Fruit fly (Drosophila melanogaster) whole organism, prepupa: ENCODE data around the gene CG33322.

Experiments used
- CG10631 ChIP-seq: fragments of 200-800 bp; sonication (Bioruptor generic); optimal IDR thresholded peaks from 2 replicates; lab custom pipeline; 2016; ENCODE audit warnings: missing biosample characterization, missing genetic modification characterization
- CG11294 ChIP-seq: fragments of 200-800 bp; sonication (Bioruptor generic); IDR thresholded peaks from 2 replicates; pipeline ENCODE4 v1.3.6; 2022; ENCODE audit warnings: missing biosample characterization, missing genetic modification characterization
- CG15336 ChIP-seq: fragments of 200-800 bp; sonication (Bioruptor generic); IDR thresholded peaks from 2 replicates; pipeline ENCODE4 v1.3.6; 2022; ENCODE audit warnings: missing biosample characterization, missing genetic modification characterization
- CG1621 ChIP-seq: fragments of 200-800 bp; sonication (Bioruptor generic); optimal IDR thresholded peaks from 3 replicates; lab custom pipeline; 2018; ENCODE audit warnings: missing biosample characterization, mild to moderate bottlenecking, missing genetic modification characterization
- CG3032 ChIP-seq: fragments of 200-800 bp; optimal IDR thresholded peaks from 2 replicates; lab custom pipeline; 2019; ENCODE audit warnings: missing biosample characterization, mild to moderate bottlenecking, missing genetic modification characterization, moderate library complexity
- CG31627 ChIP-seq: fragments of 200-800 bp; sonication (Bioruptor generic); optimal IDR thresholded peaks from 3 replicates; lab custom pipeline; 2016; ENCODE audit warnings: missing biosample characterization, missing genetic modification characterization
- CG32006 ChIP-seq: fragments of 200-800 bp; sonication (Bioruptor generic); optimal IDR thresholded peaks from 3 replicates; lab custom pipeline; 2017; ENCODE audit warnings: missing biosample characterization, mild to moderate bottlenecking, missing genetic modification characterization
- CG34406 ChIP-seq: fragments of 200-800 bp; sonication (Bioruptor generic); optimal IDR thresholded peaks from 3 replicates; lab custom pipeline; 2016; ENCODE audit warnings: missing biosample characterization, missing genetic modification characterization
- CG4318 ChIP-seq: fragments of 200-800 bp; sonication (Bioruptor generic); optimal IDR thresholded peaks from 3 replicates; lab custom pipeline; 2017; ENCODE audit warnings: missing biosample characterization, mild to moderate bottlenecking, missing genetic modification characterization
- CG6163 ChIP-seq: fragments of 200-800 bp; sonication (Bioruptor generic); IDR thresholded peaks from 3 replicates; pipeline ENCODE4 v1.3.6; 2022; ENCODE audit warnings: missing biosample characterization, missing genetic modification characterization
- CG6276 ChIP-seq: fragments of 200-800 bp; sonication (Bioruptor generic); optimal IDR thresholded peaks from 2 replicates; lab custom pipeline; 2017; ENCODE audit warnings: missing biosample characterization, mild to moderate bottlenecking, missing genetic modification characterization
- CG6854 ChIP-seq: fragments of 200-800 bp; sonication (Bioruptor generic); optimal IDR thresholded peaks from 2 replicates; lab custom pipeline; 2017; ENCODE audit warnings: missing biosample characterization, mild to moderate bottlenecking, missing genetic modification characterization
- CG8119 ChIP-seq: fragments of 200-800 bp; sonication (Bioruptor generic); IDR thresholded peaks from 3 replicates; pipeline ENCODE4 v1.3.6; 2022; ENCODE audit warnings: missing biosample characterization, missing genetic modification characterization
- CG8319 ChIP-seq: fragments of 200-800 bp; sonication (Bioruptor generic); optimal IDR thresholded peaks from 3 replicates; lab custom pipeline; 2016; ENCODE audit warnings: missing biosample characterization, missing genetic modification characterization
- CG9139 ChIP-seq: fragments of 200-800 bp; sonication (Bioruptor generic); optimal IDR thresholded peaks from 3 replicates; lab custom pipeline; 2017; ENCODE audit warnings: missing biosample characterization, mild to moderate bottlenecking, missing genetic modification characterization
- Eip78C ChIP-seq: fragments of 200-800 bp; sonication (Bioruptor generic); peaks from one replicate; lab custom pipeline; 2016; ENCODE audit warnings: missing biosample characterization, missing genetic modification characterization
- Eip93F ChIP-seq: fragments of 200-800 bp; sonication (Bioruptor generic); optimal IDR thresholded peaks from 2 replicates; lab custom pipeline; 2016; ENCODE audit warnings: missing biosample characterization, mild to moderate bottlenecking, missing genetic modification characterization
- Ets21C ChIP-seq: fragments of 200-800 bp; sonication (Bioruptor generic); optimal IDR thresholded peaks from 3 replicates; lab custom pipeline; 2016; ENCODE audit warnings: missing biosample characterization, missing genetic modification characterization
- Ets96B ChIP-seq: fragments of 200-800 bp; optimal IDR thresholded peaks from 2 replicates; lab custom pipeline; 2019; ENCODE audit warnings: missing biosample characterization, mild to moderate bottlenecking, missing genetic modification characterization, moderate library complexity
- Gug ChIP-seq: fragments of 200-800 bp; sonication (Bioruptor generic); IDR thresholded peaks from 2 replicates; pipeline ENCODE4 v1.3.6; 2022; ENCODE audit warnings: missing biosample characterization, missing genetic modification characterization
- Hr38 ChIP-seq: sonication (Bioruptor generic); optimal IDR thresholded peaks from 2 replicates; lab custom pipeline; 2016; ENCODE audit warnings: missing biosample characterization, missing genetic modification characterization
- Hr4 ChIP-seq: fragments of 200-800 bp; sonication (Bioruptor generic); optimal IDR thresholded peaks from 3 replicates; lab custom pipeline; 2016; ENCODE audit warnings: missing biosample characterization, missing genetic modification characterization
- Lpt ChIP-seq: fragments of 200-800 bp; sonication (Bioruptor generic); optimal IDR thresholded peaks from 3 replicates; lab custom pipeline; 2016; ENCODE audit warnings: missing biosample characterization, missing genetic modification characterization
- Met ChIP-seq: fragments of 200-800 bp; sonication (Bioruptor generic); optimal IDR thresholded peaks from 3 replicates; lab custom pipeline; 2016; ENCODE audit warnings: missing biosample characterization, missing genetic modification characterization
- Smox ChIP-seq: fragments of 200-800 bp; sonication (Bioruptor generic); optimal IDR thresholded peaks from 3 replicates; lab custom pipeline; 2016; ENCODE audit warnings: missing biosample characterization, missing genetic modification characterization
- Sox102F ChIP-seq: fragments of 200-800 bp; sonication (Bioruptor generic); optimal IDR thresholded peaks from 2 replicates; lab custom pipeline; 2016; ENCODE audit warnings: missing biosample characterization, mild to moderate bottlenecking, missing genetic modification characterization
- Sox15 ChIP-seq: fragments of 200-800 bp; sonication (Bioruptor generic); optimal IDR thresholded peaks from 3 replicates; lab custom pipeline; 2016; ENCODE audit warnings: missing biosample characterization, missing genetic modification characterization
- achi ChIP-seq: fragments of 200-800 bp; sonication (Bioruptor generic); optimal IDR thresholded peaks from 3 replicates; lab custom pipeline; 2016; ENCODE audit warnings: missing biosample characterization, missing genetic modification characterization
- acj6 ChIP-seq: fragments of 200-800 bp; sonication (Bioruptor generic); optimal IDR thresholded peaks from 3 replicates; lab custom pipeline; 2016; ENCODE audit warnings: missing biosample characterization, missing genetic modification characterization
- cyc ChIP-seq: fragments of 200-800 bp; sonication (Bioruptor generic); optimal IDR thresholded peaks from 3 replicates; lab custom pipeline; 2016; ENCODE audit warnings: missing biosample characterization, missing genetic modification characterization
- dac ChIP-seq: fragments of 200-800 bp; sonication (Bioruptor generic); optimal IDR thresholded peaks from 2 replicates; lab custom pipeline; 2017; ENCODE audit warnings: missing biosample characterization, mild to moderate bottlenecking, missing genetic modification characterization
- dsx ChIP-seq: fragments of 200-800 bp; optimal IDR thresholded peaks from 3 replicates; lab custom pipeline; 2019; ENCODE audit warnings: missing biosample characterization, mild to moderate bottlenecking, missing genetic modification characterization, moderate library complexity; ENCODE audit not compliant: poor library complexity, severe bottlenecking
- eg ChIP-seq: fragments of 200-800 bp; sonication (Bioruptor generic); IDR thresholded peaks from 3 replicates; pipeline ENCODE4 v1.3.6; 2022; ENCODE audit warnings: missing biosample characterization, missing genetic modification characterization
- fd85E ChIP-seq: fragments of 200-800 bp; sonication (Bioruptor generic); optimal IDR thresholded peaks from 3 replicates; lab custom pipeline; 2016; ENCODE audit warnings: missing biosample characterization, missing genetic modification characterization
- lz ChIP-seq: fragments of 200-800 bp; sonication (Bioruptor generic); optimal IDR thresholded peaks from 3 replicates; lab custom pipeline; 2016; ENCODE audit warnings: missing biosample characterization, missing genetic modification characterization
- pdm3 ChIP-seq: fragments of 200-800 bp; sonication (Bioruptor generic); optimal IDR thresholded peaks from 3 replicates; lab custom pipeline; 2016; ENCODE audit warnings: missing biosample characterization, missing genetic modification characterization
- salr ChIP-seq, 2 experiments: fragments of 200-800 bp; sonication (Bioruptor generic); optimal IDR thresholded peaks; 3 replicates each; lab custom pipeline; 2016 to 2018; ENCODE audit warnings: missing biosample characterization in 2 of 2, missing genetic modification characterization in 2 of 2, mild to moderate bottlenecking in 1 of 2
- spab ChIP-seq: fragments of 200-800 bp; sonication (Bioruptor generic); optimal IDR thresholded peaks from 2 replicates; lab custom pipeline; 2017; ENCODE audit warnings: missing biosample characterization, mild to moderate bottlenecking, missing genetic modification characterization, missing genetic modification reagents
- topi ChIP-seq: fragments of 200-800 bp; sonication (Bioruptor generic); optimal IDR thresholded peaks from 3 replicates; lab custom pipeline; 2016; ENCODE audit warnings: missing biosample characterization, missing genetic modification characterization

CG33322 gene

dm6 chr2L:20807617-20808509 lies 8.2 kb downstream of the CG33322 start (continued):
- no peak for TF ChIP-seq CG31627 (GFP tag; lab: Kevin White, UChicago)
- TF ChIP-seq cyc (GFP tag; lab: Kevin White, UChicago), result no peak
- peak; percentile 65; the same call in 2 of the 3 replicates for TF ChIP-seq CG8119
- TF ChIP-seq Ets21C (GFP tag; lab: Kevin White, UChicago), result no peak
- TF ChIP-seq Ets96B (tag; lab: Kevin White, UChicago), result peak; percentile 44
- peak; percentile 11 for TF ChIP-seq topi
- TF ChIP-seq dac (GFP tag; lab: Kevin White, UChicago), result no peak
- TF ChIP-seq CG6854 (GFP tag; lab: Kevin White, UChicago), result no peak
- TF ChIP-seq acj6 (GFP tag; lab: Kevin White, UChicago), result peak; percentile 34
- TF ChIP-seq Lpt (GFP tag; lab: Kevin White, UChicago), result no peak
- peak; percentile 26 for TF ChIP-seq achi
- TF ChIP-seq CG3032 (tag; lab: Kevin White, UChicago), result peak; percentile 35
- TF ChIP-seq CG8319 (GFP tag; lab: Kevin White, UChicago), result no peak
- no peak for TF ChIP-seq spab (GFP tag; lab: Kevin White, UChicago)
- TF ChIP-seq CG9139 (GFP tag; lab: Kevin White, UChicago), result peak; percentile 3
- no peak for TF ChIP-seq salr (GFP tag; optimal IDR thresholded peaks at IDR 0.05; lab: Kevin White, UChicago)
- no peak for TF ChIP-seq CG6276 (GFP tag; lab: Kevin White, UChicago)
- no peak for TF ChIP-seq Sox102F (GFP tag; lab: Kevin White, UChicago)
- TF ChIP-seq dsx (GFP tag; lab: Kevin White, UChicago), result peak; percentile 24
- peak; percentile 19 for TF ChIP-seq pdm3
- 0 out of 3 replicates have a peak, but pooled peaks have one; percentile 31 for TF ChIP-seq CG6163 (GFP tag; lab: Robert Waterston, UW)
- peak; percentile 15 for TF ChIP-seq CG10631
- no peak for TF ChIP-seq CG4318 (GFP tag; lab: Kevin White, UChicago)
- no peak for TF ChIP-seq Hr38 (GFP tag; lab: Kevin White, UChicago)
- no peak for TF ChIP-seq Sox15
- no peak for TF ChIP-seq Gug (GFP tag; lab: Robert Waterston, UW)
- peak; percentile 49 for TF ChIP-seq CG34406
- peak; percentile 3 for TF ChIP-seq Hr4
- TF ChIP-seq CG32006 (GFP tag; lab: Kevin White, UChicago), result peak; percentile 39
- TF ChIP-seq CG11294 (GFP tag; lab: Robert Waterston, UW), result no peak
- TF ChIP-seq eg (GFP tag; lab: Robert Waterston, UW), result peak; percentile 53; the same call in 2 of the 3 replicates
- peak; percentile 10 for TF ChIP-seq Met (GFP tag; lab: Kevin White, UChicago)
- TF ChIP-seq Smox (GFP tag; lab: Kevin White, UChicago), result no peak
- TF ChIP-seq CG15336 (GFP tag; lab: Robert Waterston, UW), result peak; percentile 69
- no peak for TF ChIP-seq CG1621
- TF ChIP-seq fd85E (GFP tag; lab: Kevin White, UChicago), result no peak

DNA sequence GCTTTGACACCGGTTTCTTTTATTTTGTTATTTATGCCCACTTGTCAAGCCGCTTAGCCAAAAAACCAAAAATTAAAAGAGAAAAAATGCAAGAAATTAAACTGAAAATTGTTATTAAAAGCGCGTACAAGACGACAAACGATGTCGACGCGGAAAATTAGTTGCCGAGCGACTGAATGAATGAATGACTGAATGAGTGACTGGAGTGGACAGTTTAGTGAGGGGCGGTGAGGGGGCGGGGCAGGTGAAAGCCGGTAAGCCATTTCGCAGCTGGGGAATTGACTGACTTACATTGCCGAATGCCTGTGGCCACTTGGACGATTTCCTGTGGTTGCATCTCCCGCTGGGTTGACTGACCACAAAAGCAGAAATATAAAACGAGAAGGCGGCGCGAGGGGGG lies 9.4 kb downstream of the CG33322 start:
- no peak for TF ChIP-seq dac (GFP tag; lab: Kevin White, UChicago)
- TF ChIP-seq lz (GFP tag; lab: Kevin White, UChicago), result no peak
- TF ChIP-seq CG34406, result no peak
- no peak for TF ChIP-seq Eip78C (GFP tag; lab: Kevin White, UChicago)
- TF ChIP-seq pdm3, result no peak
- TF ChIP-seq Eip93F (GFP tag; lab: Kevin White, UChicago), result no peak
